Fruit fly (Drosophila melanogaster): ENCODE results near the gene Drsl6.
A peak's percentile ranks its signal among the peaks of the same experiment; 100 is the strongest.

Gene Drsl6

dm6 chr3L:3306515-3306914, 29.7 kb downstream of the Drsl6 start:
- no peak for TF ChIP-seq rn (GFP tag; IDR thresholded peaks at IDR 0.05)
- TF ChIP-seq D1 (tag; optimal IDR thresholded peaks at IDR 0.05), result no peak
- TF ChIP-seq CG8159 (tag; optimal IDR thresholded peaks at IDR 0.05), result no peak
- no peak for TF ChIP-seq CG4496 (GFP tag; IDR thresholded peaks at IDR 0.05)
- TF ChIP-seq Pif1A (GFP tag; optimal IDR thresholded peaks at IDR 0.05), result no peak
- TF ChIP-seq CG32121 (GFP tag; IDR thresholded peaks at IDR 0.05), result no peak
- TF ChIP-seq CG8301 (tag; optimal IDR thresholded peaks at IDR 0.05), result no peak
- no peak for TF ChIP-seq gl (tag; optimal IDR thresholded peaks at IDR 0.05)

- TF ChIP-seq CG12605 (GFP tag; IDR thresholded peaks at IDR 0.05) (no peak), CG8159 (tag; optimal IDR thresholded peaks at IDR 0.05) (no peak), EcR (GFP tag; optimal IDR thresholded peaks at IDR 0.05) (no peak), CG32121 (GFP tag; IDR thresholded peaks at IDR 0.05) (no peak), CG15710 (tag; optimal IDR thresholded peaks at IDR 0.05) (no peak), gl (tag; optimal IDR thresholded peaks at IDR 0.05) (no peak), Pif1B (GFP tag; optimal IDR thresholded peaks at IDR 0.05) (no peak), CG17806 (tag; optimal IDR thresholded peaks at IDR 0.05) (no peak), CG4496 (GFP tag; IDR thresholded peaks at IDR 0.05) (no peak), CG10348 (GFP tag; IDR thresholded peaks at IDR 0.05) (no peak), CG9948 (tag; optimal IDR thresholded peaks at IDR 0.05) (no peak), CG34367 (tag; optimal IDR thresholded peaks at IDR 0.05) (no peak), CG14655 (GFP tag; optimal IDR thresholded peaks at IDR 0.05) (no peak)
These were observed 30.8 kb downstream of the Drsl6 start for dm6 chr3L:3305430-3305829.

- TF ChIP-seq CG17806 (tag; optimal IDR thresholded peaks at IDR 0.05) (no peak), Snoo (tag; optimal IDR thresholded peaks at IDR 0.05) (no peak), CG13204 (GFP tag; optimal IDR thresholded peaks at IDR 0.05) (no peak), Ets98B (GFP tag; IDR thresholded peaks at IDR 0.05) (no peak), D1 (tag; optimal IDR thresholded peaks at IDR 0.05) (no peak), EcR (GFP tag; optimal IDR thresholded peaks at IDR 0.05) (peak; percentile 85), Pif1A (GFP tag; optimal IDR thresholded peaks at IDR 0.05) (no peak)
These were observed 31.5 kb downstream of the Drsl6 start for dm6 chr3L:3304740-3305139.

- TF ChIP-seq CG13204 (GFP tag; optimal IDR thresholded peaks at IDR 0.05), result no peak
- no peak for TF ChIP-seq CG10348 (GFP tag; IDR thresholded peaks at IDR 0.05)
- peak; percentile 18; the same call in 1 of the 2 replicates for TF ChIP-seq Ets98B (GFP tag; IDR thresholded peaks at IDR 0.05)
- TF ChIP-seq CG8301 (tag; optimal IDR thresholded peaks at IDR 0.05), result peak; percentile 53
- no peak for TF ChIP-seq CG8159 (tag; optimal IDR thresholded peaks at IDR 0.05)
- TF ChIP-seq Pif1A (GFP tag; optimal IDR thresholded peaks at IDR 0.05), result peak; percentile 42
- TF ChIP-seq gl (tag; optimal IDR thresholded peaks at IDR 0.05), result peak; percentile 71
- no peak for TF ChIP-seq EcR (GFP tag; optimal IDR thresholded peaks at IDR 0.05)
- peak; percentile 25 for TF ChIP-seq CG15710 (tag; optimal IDR thresholded peaks at IDR 0.05)
- peak; percentile 38 for TF ChIP-seq CG17806 (tag; optimal IDR thresholded peaks at IDR 0.05)
- TF ChIP-seq CG14655 (GFP tag; optimal IDR thresholded peaks at IDR 0.05), result peak; percentile 60
- no peak for TF ChIP-seq Snoo (tag; optimal IDR thresholded peaks at IDR 0.05)
- peak; percentile 41 for TF ChIP-seq CG12605 (GFP tag; IDR thresholded peaks at IDR 0.05)
- no peak for TF ChIP-seq Pif1B (GFP tag; optimal IDR thresholded peaks at IDR 0.05)
- TF ChIP-seq CG4496 (GFP tag; IDR thresholded peaks at IDR 0.05), result peak; percentile 72
- TF ChIP-seq rn (GFP tag; IDR thresholded peaks at IDR 0.05), result peak; percentile 42; the same call in 1 of the 2 replicates
- peak; percentile 54; the same call in 1 of the 2 replicates for TF ChIP-seq CG32121 (GFP tag; IDR thresholded peaks at IDR 0.05)
- TF ChIP-seq CG34367 (tag; optimal IDR thresholded peaks at IDR 0.05), result no peak
- TF ChIP-seq CG9948 (tag; optimal IDR thresholded peaks at IDR 0.05), result peak; percentile 18
- TF ChIP-seq D1 (tag; optimal IDR thresholded peaks at IDR 0.05), result no peak
- TF ChIP-seq fd96Ca (GFP tag; IDR thresholded peaks at IDR 0.05), result 0 out of 3 replicates have a peak, but pooled peaks have one; percentile 26
These were observed 32.4 kb downstream of the Drsl6 start, which contains the start of gene ZnT63C for dm6 chr3L:3303534-3304459. ZnT63C (plus strand) TSS chr3L:3303708.

- TF ChIP-seq CG12605 (GFP tag; IDR thresholded peaks at IDR 0.05) (peak; percentile 97), CG9948 (tag; optimal IDR thresholded peaks at IDR 0.05) (peak; percentile 91), CG4496 (GFP tag; IDR thresholded peaks at IDR 0.05) (peak; percentile 98), Ets98B (GFP tag; IDR thresholded peaks at IDR 0.05) (peak; percentile 95), EcR (GFP tag; optimal IDR thresholded peaks at IDR 0.05) (peak; percentile 98), CG15710 (tag; optimal IDR thresholded peaks at IDR 0.05) (peak; percentile 94), gl (tag; optimal IDR thresholded peaks at IDR 0.05) (peak; percentile 80), Snoo (tag; optimal IDR thresholded peaks at IDR 0.05) (peak; percentile 97), CG34367 (tag; optimal IDR thresholded peaks at IDR 0.05) (peak; percentile 87), CG8159 (tag; optimal IDR thresholded peaks at IDR 0.05) (peak; percentile 92), D1 (tag; optimal IDR thresholded peaks at IDR 0.05) (peak; percentile 90), CG8301 (tag; optimal IDR thresholded peaks at IDR 0.05) (peak; percentile 92), fd96Ca (GFP tag; IDR thresholded peaks at IDR 0.05) (peak; percentile 94), rn (GFP tag; IDR thresholded peaks at IDR 0.05) (peak; percentile 91), Pif1A (GFP tag; optimal IDR thresholded peaks at IDR 0.05) (peak; percentile 95), CG17806 (tag; optimal IDR thresholded peaks at IDR 0.05) (peak; percentile 94), CG14655 (GFP tag; optimal IDR thresholded peaks at IDR 0.05) (peak; percentile 94), Pif1B (GFP tag; optimal IDR thresholded peaks at IDR 0.05) (peak; percentile 96), CG10348 (GFP tag; IDR thresholded peaks at IDR 0.05) (peak; percentile 68), CG13204 (GFP tag; optimal IDR thresholded peaks at IDR 0.05) (peak; percentile 59), CG32121 (GFP tag; IDR thresholded peaks at IDR 0.05) (peak; percentile 95)
These were observed 33.1 kb downstream of the Drsl6 start, which contains the start of gene CG14968 for dm6 chr3L:3303087-3303526. CG14968 (minus strand) TSS chr3L:3303112.
